Worm (Caenorhabditis elegans) whole organism, L2 larva: Measurements from ENCODE around the gene Y43F8C.13.

Source experiments
- F13H6.1 ChIP-seq: sonication (generic microtip); optimal IDR thresholded peaks from 2 replicates; lab custom pipeline; 2016; ENCODE audit warnings: missing genetic modification characterization, missing compliant biosample characterization
- R02D3.7 ChIP-seq: fragments of 150-350 bp; optimal IDR thresholded peaks from 2 replicates; lab custom pipeline; 2014; ENCODE audit warnings: missing biosample characterization, missing genetic modification characterization
- ZK546.5 ChIP-seq: sonication (generic microtip); optimal IDR thresholded peaks from 2 replicates; lab custom pipeline; 2017; ENCODE audit warnings: missing biosample characterization, missing genetic modification characterization
- alr-1 ChIP-seq: fragments of 150-350 bp; optimal IDR thresholded peaks from 2 replicates; lab custom pipeline; 2014; ENCODE audit warnings: missing biosample characterization, missing genetic modification characterization
- blmp-1 ChIP-seq: sonication (generic microtip); optimal IDR thresholded peaks from 2 replicates; lab custom pipeline; 2017; ENCODE audit warnings: missing genetic modification characterization, mild to moderate bottlenecking, missing compliant biosample characterization, antibody characterized with exemption, moderate library complexity; ENCODE audit not compliant: insufficient read depth
- ceh-82 ChIP-seq: fragments of 150-350 bp; optimal IDR thresholded peaks from 2 replicates; lab custom pipeline; 2014; ENCODE audit warnings: missing biosample characterization, missing genetic modification characterization
- crh-2 ChIP-seq: sonication (generic microtip); optimal IDR thresholded peaks from 2 replicates; lab custom pipeline; 2017; ENCODE audit warnings: missing biosample characterization, missing genetic modification characterization
- dmd-4 ChIP-seq: sonication (generic microtip); optimal IDR thresholded peaks from 2 replicates; lab custom pipeline; 2017; ENCODE audit warnings: missing biosample characterization, missing genetic modification characterization
- egl-27 ChIP-seq: sonication (generic microtip); optimal IDR thresholded peaks from 3 replicates; lab custom pipeline; 2017; ENCODE audit warnings: missing biosample characterization, missing genetic modification reagents, missing genetic modification characterization
- elt-1 ChIP-seq: fragments of 150-350 bp; optimal IDR thresholded peaks from 2 replicates; lab custom pipeline; 2014; ENCODE audit warnings: missing biosample characterization, missing genetic modification characterization
- gmeb-1 ChIP-seq: fragments of 150-350 bp; optimal IDR thresholded peaks from 2 replicates; lab custom pipeline; 2014; ENCODE audit warnings: missing biosample characterization, missing genetic modification characterization
- lin-11 ChIP-seq: fragments of 150-350 bp; sonication (generic microtip); optimal IDR thresholded peaks from 2 replicates; lab custom pipeline; 2014; ENCODE audit warnings: missing biosample characterization, missing genetic modification characterization, inconsistent platforms, mixed read lengths
- lin-13 ChIP-seq: fragments of 150-350 bp; optimal IDR thresholded peaks from 2 replicates; lab custom pipeline; 2014; ENCODE audit warnings: missing biosample characterization, missing genetic modification reagents, missing genetic modification characterization
- lin-39 ChIP-seq: fragments of 150-350 bp; optimal IDR thresholded peaks from 2 replicates; lab custom pipeline; 2014; ENCODE audit warnings: missing biosample characterization, missing genetic modification reagents, missing genetic modification characterization
- lsy-2 ChIP-seq, 2 experiments: fragments of 150-350 bp in 1 of 2; sonication (generic microtip) in 1 of 2; optimal IDR thresholded peaks; 2 replicates each; lab custom pipeline; 2014 to 2017; ENCODE audit warnings: missing biosample characterization in 2 of 2, missing genetic modification characterization in 2 of 2
- mbf-1 ChIP-seq: sonication (generic microtip); optimal IDR thresholded peaks from 2 replicates; lab custom pipeline; 2017; ENCODE audit warnings: missing biosample characterization, missing genetic modification characterization
- nhr-10 ChIP-seq: sonication (generic microtip); optimal IDR thresholded peaks from 2 replicates; lab custom pipeline; 2017; ENCODE audit warnings: missing biosample characterization, missing genetic modification characterization
- nhr-11 ChIP-seq: fragments of 150-350 bp; optimal IDR thresholded peaks from 2 replicates; lab custom pipeline; 2014; ENCODE audit warnings: missing biosample characterization, missing genetic modification characterization
- nhr-12 ChIP-seq: fragments of 150-350 bp; optimal IDR thresholded peaks from 2 replicates; lab custom pipeline; 2014; ENCODE audit warnings: missing biosample characterization, missing genetic modification characterization
- nhr-129 ChIP-seq: fragments of 150-350 bp; optimal IDR thresholded peaks from 2 replicates; lab custom pipeline; 2014; ENCODE audit warnings: missing biosample characterization, missing genetic modification characterization
- nhr-21 ChIP-seq: fragments of 150-350 bp; optimal IDR thresholded peaks from 2 replicates; lab custom pipeline; 2014; ENCODE audit warnings: missing biosample characterization, missing genetic modification characterization
- nhr-23 ChIP-seq: fragments of 150-350 bp; optimal IDR thresholded peaks from 2 replicates; lab custom pipeline; 2014; ENCODE audit warnings: missing biosample characterization, missing genetic modification reagents, missing genetic modification characterization
- nhr-237 ChIP-seq: fragments of 150-350 bp; optimal IDR thresholded peaks from 2 replicates; lab custom pipeline; 2014; ENCODE audit warnings: missing biosample characterization, missing genetic modification characterization
- nhr-25 ChIP-seq: fragments of 150-350 bp; sonication (generic microtip); optimal IDR thresholded peaks from 3 replicates; lab custom pipeline; 2014; ENCODE audit warnings: missing biosample characterization, missing genetic modification characterization
- nhr-77 ChIP-seq: fragments of 150-350 bp; optimal IDR thresholded peaks from 2 replicates; lab custom pipeline; 2014; ENCODE audit warnings: missing biosample characterization, missing genetic modification characterization
- peb-1 ChIP-seq: fragments of 150-350 bp; optimal IDR thresholded peaks from 2 replicates; lab custom pipeline; 2014; ENCODE audit warnings: missing biosample characterization, missing genetic modification characterization
- sem-4 ChIP-seq: fragments of 150-350 bp; optimal IDR thresholded peaks from 2 replicates; lab custom pipeline; 2014; ENCODE audit warnings: missing biosample characterization, missing genetic modification reagents, missing genetic modification characterization
- skn-1 ChIP-seq: sonication (generic microtip); optimal IDR thresholded peaks from 2 replicates; lab custom pipeline; 2017; ENCODE audit warnings: missing biosample characterization, missing genetic modification characterization
- sma-3 ChIP-seq: sonication (generic microtip); optimal IDR thresholded peaks from 2 replicates; lab custom pipeline; 2016; ENCODE audit warnings: missing genetic modification reagents, missing genetic modification characterization, missing compliant biosample characterization
- sma-9 ChIP-seq, 2 experiments: fragments of 150-350 bp in 1 of 2; sonication (generic microtip) in 1 of 2; optimal IDR thresholded peaks; 2 replicates each; lab custom pipeline; 2014 to 2016; ENCODE audit warnings: missing genetic modification characterization in 2 of 2, mild to moderate bottlenecking in 1 of 2, missing biosample characterization in 1 of 2, missing compliant biosample characterization in 1 of 2, missing genetic modification reagents in 1 of 2, moderate library complexity in 1 of 2
- unc-39 ChIP-seq: fragments of 150-350 bp; optimal IDR thresholded peaks from 2 replicates; lab custom pipeline; 2014; ENCODE audit warnings: missing biosample characterization, missing genetic modification characterization
- unc-55 ChIP-seq: fragments of 150-350 bp; sonication (generic microtip); optimal IDR thresholded peaks from 3 replicates; lab custom pipeline; 2014; ENCODE audit warnings: missing biosample characterization, missing genetic modification reagents, missing genetic modification characterization
- unc-62 ChIP-seq: fragments of 150-350 bp; optimal IDR thresholded peaks from 2 replicates; lab custom pipeline; 2014; ENCODE audit warnings: missing biosample characterization, missing genetic modification reagents, missing genetic modification characterization
- zag-1 ChIP-seq: fragments of 150-350 bp; optimal IDR thresholded peaks from 2 replicates; lab custom pipeline; 2014; ENCODE audit warnings: missing biosample characterization, missing genetic modification characterization
- ztf-11 ChIP-seq: sonication (generic microtip); optimal IDR thresholded peaks from 2 replicates; lab custom pipeline; 2017; ENCODE audit warnings: missing biosample characterization, missing genetic modification characterization

The Y43F8C.13 gene

DNA sequence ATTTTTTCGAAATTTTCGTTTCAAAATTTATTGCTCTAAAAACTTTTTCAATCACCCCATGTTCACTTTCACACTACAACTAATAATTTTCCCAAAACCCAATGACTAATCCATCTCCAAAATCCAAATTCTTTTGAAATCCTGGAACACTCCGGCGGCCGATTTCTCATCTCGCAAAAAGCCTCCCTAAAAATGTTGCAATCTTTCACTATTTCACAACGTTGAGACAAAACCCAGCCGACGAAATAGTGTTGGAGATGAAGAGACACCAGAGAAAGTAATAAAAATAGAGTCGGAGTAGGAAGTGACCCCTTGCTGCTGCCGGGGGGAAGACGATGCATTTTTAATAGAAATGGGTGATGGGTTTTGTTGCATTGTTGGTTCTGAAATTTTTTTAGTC, 27.4 kb upstream of the Y43F8C.13 start:
- TF ChIP-seq sma-3 (GFP tag; lab: Kevin White, UChicago): no peak
- TF ChIP-seq ceh-82: no peak
- peak; percentile 9 for TF ChIP-seq unc-55 (GFP tag; lab: Kevin White, UChicago)
- peak; percentile 5 for TF ChIP-seq ztf-11
- TF ChIP-seq nhr-10 (tag; lab: Kevin White, UChicago): no peak

DNA sequence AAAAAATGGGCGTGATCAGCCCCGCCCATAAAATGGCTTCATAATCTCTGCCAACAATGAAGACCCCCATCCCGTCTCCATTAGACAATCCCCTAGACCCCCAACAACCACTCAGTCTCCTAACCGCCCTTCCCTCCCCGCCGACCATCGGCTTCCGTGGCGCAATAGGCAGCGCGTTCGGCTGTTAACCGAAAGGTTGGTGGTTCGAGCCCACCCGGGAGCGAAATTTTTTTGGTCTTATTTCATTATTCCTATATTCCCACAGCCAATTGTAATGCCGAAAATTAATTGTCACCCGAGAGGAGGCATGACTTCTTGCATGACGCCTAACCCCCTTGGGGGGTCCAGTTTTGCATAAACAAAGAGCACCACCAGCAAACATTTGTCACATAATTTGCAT, 25.7 kb upstream of the Y43F8C.13 start:
- TF ChIP-seq elt-1 (tag; lab: Kevin White, UChicago) (no peak), dmd-4 (tag; lab: Kevin White, UChicago) (no peak), alr-1 (no peak), lin-11 (tag; lab: Kevin White, UChicago) (peak; percentile 7), egl-27 (no peak), lin-13 (peak; percentile 25), zag-1 (tag; lab: Kevin White, UChicago) (no peak), nhr-77 (no peak), gmeb-1 (tag; lab: Kevin White, UChicago) (peak; percentile 7)

DNA sequence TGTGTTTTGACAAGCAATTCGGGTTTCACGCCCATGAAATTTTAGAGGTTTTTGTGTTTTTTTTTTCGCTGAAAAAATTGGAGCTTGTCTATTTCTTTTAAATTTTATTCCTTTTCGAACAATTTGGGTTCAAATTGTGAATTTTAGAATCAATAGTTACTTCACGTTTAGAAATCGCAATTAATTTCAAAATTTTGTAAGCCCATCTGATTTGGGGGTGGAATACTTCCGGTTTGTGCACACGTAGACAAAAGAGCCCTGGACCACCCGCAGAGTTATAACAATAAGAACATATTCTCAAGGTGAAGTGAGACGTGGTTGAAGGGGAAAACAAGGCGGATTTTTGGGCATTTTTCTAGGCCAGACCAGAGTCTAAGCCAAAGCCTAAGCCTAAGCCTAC, 22.1 kb upstream of the Y43F8C.13 start, which contains the start of gene Y116F11A.6:
Gene Y116F11A.6, plus strand, starts transcription at position 301 of the 400 bp plus-strand sequence.
- TF ChIP-seq lsy-2 (tag; optimal IDR thresholded peaks at IDR 0.05; lab: Kevin White, UChicago) (no peak), nhr-12 (no peak), F13H6.1 (tag; lab: Kevin White, UChicago) (no peak), ZK546.5 (tag; lab: Kevin White, UChicago) (no peak), nhr-11 (tag; lab: Kevin White, UChicago) (no peak), dmd-4 (tag; lab: Kevin White, UChicago) (no peak), sma-9 (GFP tag; optimal IDR thresholded peaks at IDR 0.05; lab: Kevin White, UChicago) (no peak), sma-9 (tag; optimal IDR thresholded peaks at IDR 0.05; lab: Kevin White, UChicago) (no peak), nhr-25 (tag; lab: Kevin White, UChicago) (no peak), nhr-129 (tag; lab: Kevin White, UChicago) (no peak), nhr-10 (tag; lab: Kevin White, UChicago) (no peak)

DNA sequence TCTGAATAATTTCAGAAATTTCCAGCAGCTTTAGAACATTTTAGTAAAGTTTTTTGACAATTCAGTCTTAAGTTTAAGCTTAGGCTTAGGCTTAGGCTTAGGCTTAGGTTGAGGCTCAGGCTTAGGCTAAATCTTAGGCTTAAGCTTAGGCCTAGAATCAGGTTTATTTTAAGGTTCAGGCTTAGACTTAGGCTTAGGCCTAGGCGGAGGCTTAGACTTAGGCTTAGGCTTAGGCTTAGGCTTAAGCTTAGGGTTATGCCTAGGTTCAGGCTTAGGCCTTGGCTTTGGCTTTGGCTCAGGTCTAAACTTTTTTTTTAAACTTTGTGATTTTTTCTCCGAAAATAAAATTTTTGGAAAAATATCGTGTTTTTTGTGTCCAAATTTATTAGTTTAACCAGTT, 21.5 kb upstream of the Y43F8C.13 start:
- TF ChIP-seq sem-4 (tag; lab: Kevin White, UChicago) (no peak), sma-9 (GFP tag; optimal IDR thresholded peaks at IDR 0.05; lab: Kevin White, UChicago) (no peak), sma-9 (tag; optimal IDR thresholded peaks at IDR 0.05; lab: Kevin White, UChicago) (no peak)

DNA sequence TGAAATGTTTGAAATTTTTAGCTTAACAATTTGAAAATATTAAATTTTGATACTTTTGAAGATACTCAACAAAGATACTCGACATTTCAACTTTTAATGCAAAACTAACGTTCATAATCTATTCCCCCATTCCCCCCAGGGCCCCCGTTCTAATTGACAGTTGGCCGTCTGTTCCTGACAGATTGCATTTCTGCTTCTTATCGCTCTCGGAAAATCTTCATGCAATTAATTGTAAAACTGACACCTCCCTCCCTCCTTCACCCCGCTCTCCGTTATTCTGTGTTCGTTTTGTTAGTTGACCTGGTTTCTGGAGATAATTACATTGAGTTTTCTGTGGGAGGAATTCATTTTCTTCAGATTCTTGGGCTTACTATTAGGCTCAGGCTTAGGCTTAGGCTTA, 20.7 kb upstream of the Y43F8C.13 start:
- TF ChIP-seq ZK546.5 (tag; lab: Kevin White, UChicago) (no peak), unc-55 (GFP tag; lab: Kevin White, UChicago) (no peak), nhr-25 (tag; lab: Kevin White, UChicago) (no peak), F13H6.1 (tag; lab: Kevin White, UChicago) (no peak), unc-39 (tag; lab: Kevin White, UChicago) (no peak), lin-39 (tag; lab: Kevin White, UChicago) (no peak), lin-13 (no peak), nhr-12 (no peak), skn-1 (tag; lab: Kevin White, UChicago) (no peak), mbf-1 (tag; lab: Kevin White, UChicago) (no peak), blmp-1 (tag; lab: Kevin White, UChicago) (no peak), crh-2 (no peak), alr-1 (no peak), nhr-237 (tag; lab: Kevin White, UChicago) (no peak), nhr-21 (tag; lab: Kevin White, UChicago) (no peak), nhr-23 (tag; lab: Kevin White, UChicago) (no peak), zag-1 (tag; lab: Kevin White, UChicago) (no peak), sma-3 (GFP tag; lab: Kevin White, UChicago) (no peak), elt-1 (tag; lab: Kevin White, UChicago) (no peak)
- TF ChIP-seq, all 48 proteins: peak for 0

DNA sequence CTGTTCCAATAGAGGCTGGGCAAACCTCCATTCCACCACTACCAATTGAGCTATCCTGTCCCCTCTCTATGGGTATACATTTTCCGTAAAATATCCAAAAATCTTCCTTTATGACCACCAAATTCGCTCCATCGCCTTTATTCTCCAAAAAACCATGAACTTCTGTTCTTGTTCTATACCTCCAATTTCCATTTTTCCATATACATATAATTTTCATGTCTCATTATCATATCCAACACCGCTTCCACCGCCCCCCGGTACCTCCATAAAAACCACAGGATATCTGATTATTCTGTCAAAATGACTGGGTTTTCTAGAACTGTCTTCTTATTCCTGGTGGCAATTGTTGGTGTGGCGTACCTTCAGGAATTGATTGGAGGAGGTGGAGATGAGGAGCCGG, 18.6 kb upstream of the Y43F8C.13 start, which contains the start of gene Y43F8C.17:
Gene Y43F8C.17, plus strand, starts transcription at position 301 of the 400 bp plus-strand sequence.
- TF ChIP-seq dmd-4 (tag; lab: Kevin White, UChicago): no peak
- TF ChIP-seq sma-3 (GFP tag; lab: Kevin White, UChicago): no peak
- no peak for TF ChIP-seq unc-62 (GFP tag; lab: Kevin White, UChicago)
- no peak for TF ChIP-seq R02D3.7 (tag; lab: Kevin White, UChicago)
- TF ChIP-seq peb-1 (tag; lab: Kevin White, UChicago): no peak
- TF ChIP-seq lsy-2 (tag; optimal IDR thresholded peaks at IDR 0.05; lab: Kevin White, UChicago): no peak
- TF ChIP-seq, all 48 proteins: peak for 0
